Fruit fly (Drosophila melanogaster) whole organism, embryonic: ENCODE results near the gene Atpalpha.
A peak's percentile ranks its signal among the peaks of the same experiment; 100 is the strongest.

ENCODE experiments used
- Atf-2 ChIP-seq: fragments of 200-800 bp; sonication (Bioruptor generic); optimal IDR thresholded peaks from 2 replicates; lab custom pipeline; 2016; ENCODE audit warnings: missing biosample characterization, missing genetic modification characterization
- B-H1 ChIP-seq: fragments of 200-800 bp; sonication (Bioruptor generic); IDR thresholded peaks from 3 replicates; pipeline ENCODE4 v1.3.6; 2022; ENCODE audit warnings: missing biosample characterization, missing genetic modification characterization
- Blimp-1 ChIP-seq: fragments of 200-800 bp; sonication (Bioruptor generic); optimal IDR thresholded peaks from 3 replicates; lab custom pipeline; 2018; ENCODE audit warnings: missing biosample characterization, missing genetic modification characterization, mild to moderate bottlenecking, moderate library complexity, missing genetic modification reagents
- CG10147 ChIP-seq: fragments of 200-800 bp; sonication (Bioruptor generic); optimal IDR thresholded peaks from 2 replicates; lab custom pipeline; 2019; ENCODE audit warnings: missing biosample characterization, mild to moderate bottlenecking, missing genetic modification characterization, moderate library complexity
- CG10462 ChIP-seq: fragments of 200-800 bp; sonication (Bioruptor generic); optimal IDR thresholded peaks from 2 replicates; lab custom pipeline; 2016; ENCODE audit warnings: missing biosample characterization, missing genetic modification characterization
- CG15514 ChIP-seq: fragments of 200-800 bp; sonication (Bioruptor generic); optimal IDR thresholded peaks from 3 replicates; lab custom pipeline; 2017; ENCODE audit warnings: missing biosample characterization, missing genetic modification characterization, mild to moderate bottlenecking, moderate library complexity, missing genetic modification reagents
- CG17359 ChIP-seq: fragments of 200-800 bp; sonication (Bioruptor generic); optimal IDR thresholded peaks from 3 replicates; lab custom pipeline; 2018; ENCODE audit warnings: missing biosample characterization, mild to moderate bottlenecking, missing genetic modification characterization, moderate library complexity
- CG18262 ChIP-seq: fragments of 200-800 bp; optimal IDR thresholded peaks from 3 replicates; lab custom pipeline; 2019; ENCODE audit warnings: missing biosample characterization, mild to moderate bottlenecking, missing genetic modification characterization, moderate library complexity
- CG2116 ChIP-seq: fragments of 200-800 bp; sonication (Bioruptor generic); optimal IDR thresholded peaks from 3 replicates; lab custom pipeline; 2018; ENCODE audit warnings: missing biosample characterization, mild to moderate bottlenecking, missing genetic modification characterization
- CG2129 ChIP-seq: fragments of 200-800 bp; sonication (Bioruptor generic); IDR thresholded peaks from 2 replicates; pipeline ENCODE4 v1.3.6; 2022; ENCODE audit warnings: missing biosample characterization, missing genetic modification characterization; ENCODE audit not compliant: partially characterized antibody
- CG31388 ChIP-seq: fragments of 200-800 bp; sonication (Bioruptor generic); optimal IDR thresholded peaks from 2 replicates; lab custom pipeline; 2016; ENCODE audit warnings: missing biosample characterization, missing genetic modification characterization
- CG32532 ChIP-seq: fragments of 200-800 bp; sonication (Bioruptor generic); IDR thresholded peaks from 2 replicates; pipeline ENCODE4 v1.3.6; 2022; ENCODE audit warnings: missing biosample characterization, missing genetic modification characterization
- CG6683 ChIP-seq: fragments of 200-800 bp; sonication (Bioruptor generic); optimal IDR thresholded peaks from 2 replicates; lab custom pipeline; 2017; ENCODE audit warnings: missing biosample characterization, mild to moderate bottlenecking, missing genetic modification characterization, missing genetic modification reagents
- CG6791 ChIP-seq: fragments of 200-800 bp; sonication (Bioruptor generic); IDR thresholded peaks from 3 replicates; pipeline ENCODE4 v1.3.6; 2022; ENCODE audit warnings: missing biosample characterization, missing genetic modification characterization; ENCODE audit not compliant: partially characterized antibody
- CG8290 ChIP-seq, 3 experiments: fragments of 200-800 bp; sonication (Bioruptor generic); optimal IDR thresholded peaks; 2 replicates each; lab custom pipeline; 2016 to 2019; ENCODE audit warnings: missing biosample characterization in 3 of 3, missing genetic modification characterization in 3 of 3, mild to moderate bottlenecking in 2 of 3, moderate library complexity in 1 of 3
- CG9609 ChIP-seq: fragments of 200-800 bp; sonication (Bioruptor generic); optimal IDR thresholded peaks from 3 replicates; lab custom pipeline; 2016; ENCODE audit warnings: missing biosample characterization, missing genetic modification characterization
- CG9817 ChIP-seq: fragments of 200-800 bp; sonication (Bioruptor generic); optimal IDR thresholded peaks from 2 replicates; lab custom pipeline; 2018; ENCODE audit warnings: missing biosample characterization, mild to moderate bottlenecking, missing genetic modification characterization, moderate library complexity
- D ChIP-seq, 2 experiments: fragments of 200-800 bp in 1 of 2; fragments of >200 bp in 1 of 2; sonication (Bioruptor generic) in 1 of 2; optimal IDR thresholded peaks; 2 replicates in 1 of 2; 3 replicates in 1 of 2; lab custom pipeline; 2017; ENCODE audit warnings: mild to moderate bottlenecking in 1 of 2, missing biosample characterization in 1 of 2, missing genetic modification characterization in 1 of 2, missing genetic modification reagents in 1 of 2
- D19B ChIP-seq: fragments of 200-800 bp; sonication (Bioruptor generic); optimal IDR thresholded peaks from 2 replicates; lab custom pipeline; 2017; ENCODE audit warnings: missing biosample characterization, mild to moderate bottlenecking, missing genetic modification characterization
- Dref ChIP-seq: fragments of 200-800 bp; sonication (Bioruptor generic); IDR thresholded peaks from 2 replicates; pipeline ENCODE4 v1.3.6; 2022; ENCODE audit warnings: missing biosample characterization, missing genetic modification characterization
- E2f2 ChIP-seq: fragments of 200-800 bp; sonication (Bioruptor generic); IDR thresholded peaks from 2 replicates; pipeline ENCODE4 v1.3.6; 2022; ENCODE audit warnings: missing biosample characterization, missing genetic modification characterization
- HLH54F ChIP-seq: fragments of 200-800 bp; sonication (Bioruptor generic); optimal IDR thresholded peaks from 3 replicates; lab custom pipeline; 2016; ENCODE audit warnings: missing biosample characterization, missing genetic modification characterization
- Hand ChIP-seq: fragments of 200-800 bp; sonication (Bioruptor generic); optimal IDR thresholded peaks from 2 replicates; lab custom pipeline; 2017; ENCODE audit warnings: mild to moderate bottlenecking, missing biosample characterization, missing genetic modification reagents, missing genetic modification characterization
- Lim3 ChIP-seq: fragments of 200-800 bp; sonication (Bioruptor generic); IDR thresholded peaks from 2 replicates; pipeline ENCODE4 v1.3.6; 2022; ENCODE audit warnings: missing biosample characterization, missing genetic modification characterization
- MESR4 ChIP-seq: fragments of 200-800 bp; sonication (Bioruptor generic); optimal IDR thresholded peaks from 2 replicates; lab custom pipeline; 2018; ENCODE audit warnings: missing biosample characterization, mild to moderate bottlenecking, missing genetic modification characterization, moderate library complexity
- Mrtf ChIP-seq: fragments of 200-800 bp; sonication (Bioruptor generic); IDR thresholded peaks from 3 replicates; pipeline ENCODE4 v1.3.6; 2022; ENCODE audit warnings: missing biosample characterization, missing genetic modification characterization
- NC2β ChIP-seq: fragments of 200-800 bp; sonication (Bioruptor generic); optimal IDR thresholded peaks from 2 replicates; lab custom pipeline; 2016; ENCODE audit warnings: missing biosample characterization, missing genetic modification characterization
- Scr ChIP-seq: fragments of 200-800 bp; sonication (Bioruptor generic); IDR thresholded peaks from 2 replicates; pipeline ENCODE4 v1.3.6; 2022; ENCODE audit warnings: missing biosample characterization, missing genetic modification characterization; ENCODE audit not compliant: partially characterized antibody
- Usf ChIP-seq: fragments of 200-800 bp; sonication (Bioruptor generic); optimal IDR thresholded peaks from 2 replicates; lab custom pipeline; 2017; ENCODE audit warnings: missing genotype, missing biosample characterization, missing genetic modification characterization
- Xrp1 ChIP-seq: fragments of 200-800 bp; sonication (Bioruptor generic); IDR thresholded peaks from 2 replicates; pipeline ENCODE4 v1.3.6; 2022; ENCODE audit warnings: missing biosample characterization, missing genetic modification characterization
- ara ChIP-seq: fragments of 200-800 bp; sonication (Bioruptor generic); IDR thresholded peaks from 2 replicates; pipeline ENCODE4 v1.3.6; 2022; ENCODE audit warnings: missing biosample characterization, missing genetic modification characterization
- bsh ChIP-seq, 2 experiments: fragments of 200-800 bp; sonication (Bioruptor generic); optimal IDR thresholded peaks; 2 replicates each; lab custom pipeline; 2017 to 2018; ENCODE audit warnings: mild to moderate bottlenecking in 2 of 2, missing biosample characterization in 2 of 2, missing genetic modification characterization in 2 of 2, moderate library complexity in 1 of 2
- chif ChIP-seq, 2 experiments: fragments of 200-800 bp; sonication (Bioruptor generic); optimal IDR thresholded peaks; 3 replicates each; lab custom pipeline; 2016; ENCODE audit warnings: missing biosample characterization in 2 of 2, missing genetic modification characterization in 2 of 2
- cwo ChIP-seq: fragments of 200-800 bp; sonication (Bioruptor generic); optimal IDR thresholded peaks from 3 replicates; lab custom pipeline; 2017; ENCODE audit warnings: missing biosample characterization, missing genetic modification characterization, mild to moderate bottlenecking, moderate library complexity, missing genetic modification reagents
- ewg ChIP-seq: fragments of 200-800 bp; sonication (Bioruptor generic); optimal IDR thresholded peaks from 3 replicates; lab custom pipeline; 2017; ENCODE audit warnings: mild to moderate bottlenecking, missing biosample characterization, missing genetic modification reagents, missing genetic modification characterization
- fd96Cb ChIP-seq: fragments of 200-800 bp; sonication (Bioruptor generic); optimal IDR thresholded peaks from 2 replicates; lab custom pipeline; 2018; ENCODE audit warnings: missing biosample characterization, mild to moderate bottlenecking, missing genetic modification characterization, moderate library complexity
- gem ChIP-seq: fragments of 200-800 bp; sonication (Bioruptor generic); optimal IDR thresholded peaks from 2 replicates; lab custom pipeline; 2019; ENCODE audit warnings: missing biosample characterization, mild to moderate bottlenecking, missing genetic modification characterization, moderate library complexity
- jumu ChIP-seq: fragments of 200-800 bp; sonication (Bioruptor generic); optimal IDR thresholded peaks from 3 replicates; lab custom pipeline; 2016; ENCODE audit warnings: missing biosample characterization, missing genetic modification characterization
- kni ChIP-seq: fragments of 200-800 bp; sonication (Bioruptor generic); optimal IDR thresholded peaks from 3 replicates; lab custom pipeline; 2017; ENCODE audit warnings: mild to moderate bottlenecking, missing biosample characterization, missing genetic modification reagents, missing genetic modification characterization
- lbe ChIP-seq: fragments of 200-800 bp; sonication (Bioruptor generic); optimal IDR thresholded peaks from 2 replicates; lab custom pipeline; 2016; ENCODE audit warnings: missing biosample characterization, mild to moderate bottlenecking, missing genetic modification characterization
- mam ChIP-seq: fragments of 200-800 bp; sonication (Bioruptor generic); optimal IDR thresholded peaks from 3 replicates; lab custom pipeline; 2016; ENCODE audit warnings: missing biosample characterization, missing genetic modification characterization
- pnt ChIP-seq: fragments of 200-800 bp; sonication (Bioruptor generic); optimal IDR thresholded peaks from 3 replicates; lab custom pipeline; 2016; ENCODE audit warnings: missing biosample characterization, missing genetic modification characterization
- psq ChIP-seq: fragments of 200-800 bp; sonication (Bioruptor generic); optimal IDR thresholded peaks from 2 replicates; lab custom pipeline; 2017; ENCODE audit warnings: missing biosample characterization, missing genetic modification characterization
- repo ChIP-seq: fragments of 200-800 bp; sonication (Bioruptor generic); optimal IDR thresholded peaks from 2 replicates; lab custom pipeline; 2016; ENCODE audit warnings: missing biosample characterization, missing genetic modification characterization
- sd ChIP-seq: fragments of 200-800 bp; sonication (Bioruptor generic); optimal IDR thresholded peaks from 3 replicates; lab custom pipeline; 2018; ENCODE audit warnings: missing biosample characterization, mild to moderate bottlenecking, missing genetic modification characterization, moderate library complexity
- ttk ChIP-seq: fragments of 200-800 bp; sonication (Bioruptor generic); IDR thresholded peaks from 2 replicates; pipeline ENCODE4 v2.1.2; 2022; ENCODE audit warnings: missing biosample characterization, missing genetic modification characterization
- vvl ChIP-seq: fragments of 200-800 bp; sonication (Bioruptor generic); IDR thresholded peaks from 2 replicates; pipeline ENCODE4 v1.3.6; 2022; ENCODE audit warnings: missing biosample characterization, missing genetic modification characterization
- z ChIP-seq: fragments of 200-800 bp; sonication (Bioruptor generic); IDR thresholded peaks from 3 replicates; pipeline ENCODE4 v1.3.6; 2022; ENCODE audit warnings: missing biosample characterization, missing genetic modification characterization

Gene Atpalpha

dm6 chr3R:20960881-20961518 lies 12.5 kb downstream of the Atpalpha start (continued):
- TF ChIP-seq vvl (GFP tag; lab: Robert Waterston, UW) (peak; percentile 84; the same call in 1 of the 2 replicates), Scr (GFP tag; lab: Robert Waterston, UW) (no peak), gem (peak; percentile 11), CG31388 (GFP tag; lab: Kevin White, UChicago) (no peak), Lim3 (GFP tag; lab: Robert Waterston, UW) (no peak), Blimp-1 (GFP tag; lab: Kevin White, UChicago) (peak; percentile 5), CG2116 (no peak), Dref (no peak), ewg (GFP tag; lab: Kevin White, UChicago) (no peak), D19B (GFP tag; lab: Kevin White, UChicago) (peak; percentile 81), kni (GFP tag; lab: Kevin White, UChicago) (no peak), CG9609 (GFP tag; lab: Kevin White, UChicago) (no peak), CG10462 (GFP tag; lab: Kevin White, UChicago) (no peak), bsh (GFP tag; optimal IDR thresholded peaks at IDR 0.05; lab: Kevin White, UChicago) (no peak), Atf-2 (GFP tag; lab: Kevin White, UChicago) (no peak), Usf (GFP tag; lab: Kevin White, UChicago) (no peak), CG6683 (no peak), CG6791 (GFP tag; lab: Robert Waterston, UW) (no peak), psq (no peak), HLH54F (no peak), Xrp1 (GFP tag; lab: Robert Waterston, UW) (0 out of 2 replicates have a peak, but pooled peaks have one; percentile 27), cwo (peak; percentile 83), CG32532 (GFP tag; lab: Robert Waterston, UW) (no peak; the same call in 1 of the 2 replicates), chif (GFP tag; optimal IDR thresholded peaks at IDR 0.05; lab: Kevin White, UChicago) (no peak), CG2129 (GFP tag; lab: Robert Waterston, UW) (no peak), repo (GFP tag; lab: Kevin White, UChicago) (no peak), ttk (GFP tag; lab: Robert Waterston, UW) (no peak), E2f2 (GFP tag; lab: Robert Waterston, UW) (no peak), Mrtf (GFP tag; lab: Robert Waterston, UW) (no peak), MESR4 (GFP tag; lab: Kevin White, UChicago) (no peak), B-H1 (GFP tag; lab: Robert Waterston, UW) (no peak), NC2β (GFP tag; lab: Kevin White, UChicago) (no peak), fd96Cb (tag; lab: Kevin White, UChicago) (no peak), Hand (no peak), CG15514 (GFP tag; lab: Kevin White, UChicago) (no peak), mam (GFP tag; lab: Kevin White, UChicago) (peak; percentile 27), lbe (no peak), CG18262 (tag; lab: Kevin White, UChicago) (no peak), z (GFP tag; lab: Robert Waterston, UW) (no peak), CG8290 (GFP tag; optimal IDR thresholded peaks at IDR 0.05; lab: Kevin White, UChicago) (no peak), CG8290 (tag; optimal IDR thresholded peaks at IDR 0.05; lab: Kevin White, UChicago) (no peak), CG9817 (tag; lab: Kevin White, UChicago) (no peak), sd (tag; lab: Kevin White, UChicago) (peak; percentile 65), jumu (GFP tag; lab: Kevin White, UChicago) (no peak), ara (GFP tag; lab: Robert Waterston, UW) (0 out of 2 replicates have a peak, but pooled peaks have one; percentile 6), D (optimal IDR thresholded peaks at IDR 0.05; lab: Kevin White, UChicago) (no peak), D (GFP tag; optimal IDR thresholded peaks at IDR 0.05; lab: Kevin White, UChicago) (no peak), CG17359 (tag; lab: Kevin White, UChicago) (no peak), CG10147 (no peak), pnt (no peak)
